Fruit fly (Drosophila melanogaster) ovary, adult (tissue): ENCODE results near the gene Lip2.

Experiments
- CG17801 ChIP-seq: fragments of 200-800 bp; optimal IDR thresholded peaks from 2 replicates; lab custom pipeline; 2019; ENCODE audit warnings: missing biosample characterization, mild to moderate bottlenecking, missing genetic modification characterization, moderate library complexity; ENCODE audit not compliant: partially characterized antibody

The Lip2 gene

dm6 chr2L:10661490-10662240, 47.6 kb downstream of the Lip2 start, which contains the start of gene CG31871:
Gene CG31871 (plus strand): TSS chr2L:10662081.
- no peak for TF ChIP-seq CG17801 (GFP tag; lab: Kevin White, UChicago)

- TF ChIP-seq CG17801 (GFP tag; lab: Kevin White, UChicago): no peak
These were observed 51.3 kb downstream of the Lip2 start, which contains the start of gene CG45690 for dm6 chr2L:10657981-10658380. Gene CG45690 (plus strand): TSS chr2L:10658281.

dm6 chr2L:10654520-10654919, 54.7 kb downstream of the Lip2 start:
- no peak for TF ChIP-seq CG17801 (GFP tag; lab: Kevin White, UChicago)
